Fruit fly (Drosophila melanogaster): ENCODE measurements around the gene Wnt6.

Gene Wnt6

dm6 chr2L:7387813-7388558 is 54.5 kb downstream of the Wnt6 start, which contains the start of the genes CG5149 and gudu:
TSS of gene CG5149 (minus strand) at chr2L:7388253.
TSS of gene gudu (plus strand) at chr2L:7388508.
- TF ChIP-seq Eip78C (GFP tag) (no peak), fd85E (GFP tag; optimal IDR thresholded peaks at IDR 0.05) (no peak), Sox14 (GFP tag; optimal IDR thresholded peaks at IDR 0.05) (peak; percentile 35), CG15336 (GFP tag; IDR thresholded peaks at IDR 0.05) (0 out of 2 replicates have a peak, but pooled peaks have one; percentile 7), Blimp-1 (GFP tag; optimal IDR thresholded peaks at IDR 0.05) (no peak), Ets96B (tag; optimal IDR thresholded peaks at IDR 0.05) (no peak), ss (GFP tag; optimal IDR thresholded peaks at IDR 0.05) (no peak), dac (GFP tag; optimal IDR thresholded peaks at IDR 0.05) (no peak), CG7368 (GFP tag; optimal IDR thresholded peaks at IDR 0.05) (no peak), svp (GFP tag) (peak; percentile 75), achi (GFP tag; optimal IDR thresholded peaks at IDR 0.05) (no peak), CG11294 (GFP tag; IDR thresholded peaks at IDR 0.05) (no peak), CG31627 (GFP tag; optimal IDR thresholded peaks at IDR 0.05) (no peak), Lpt (GFP tag; optimal IDR thresholded peaks at IDR 0.05) (no peak), Smox (GFP tag; optimal IDR thresholded peaks at IDR 0.05) (no peak), dsx (GFP tag; optimal IDR thresholded peaks at IDR 0.05; ENCODE audit: poor library complexity, severe bottlenecking) (no peak), vri (GFP tag; optimal IDR thresholded peaks at IDR 0.05) (no peak), acj6 (GFP tag; optimal IDR thresholded peaks at IDR 0.05) (no peak), topi (GFP tag; optimal IDR thresholded peaks at IDR 0.05) (peak; percentile 14), salr (GFP tag; optimal IDR thresholded peaks at IDR 0.05) (no peak), Met (GFP tag; optimal IDR thresholded peaks at IDR 0.05) (no peak), CG6854 (GFP tag; optimal IDR thresholded peaks at IDR 0.05) (no peak), CG3032 (tag; optimal IDR thresholded peaks at IDR 0.05) (peak; percentile 10), CG6163 (GFP tag; IDR thresholded peaks at IDR 0.05) (peak; percentile 65), CG3919 (GFP tag; optimal IDR thresholded peaks at IDR 0.05) (no peak), CG32006 (GFP tag; optimal IDR thresholded peaks at IDR 0.05) (no peak), esn (GFP tag; optimal IDR thresholded peaks at IDR 0.05) (no peak), CG9139 (GFP tag; optimal IDR thresholded peaks at IDR 0.05) (no peak), CG34406 (GFP tag; optimal IDR thresholded peaks at IDR 0.05) (no peak), CG8119 (GFP tag; IDR thresholded peaks at IDR 0.05) (0 out of 3 replicates have a peak, but pooled peaks have one; percentile 49), lz (GFP tag; optimal IDR thresholded peaks at IDR 0.05) (peak; percentile 4), Gug (GFP tag; IDR thresholded peaks at IDR 0.05) (no peak), Hr38 (GFP tag; optimal IDR thresholded peaks at IDR 0.05) (no peak), CG16779 (tag; optimal IDR thresholded peaks at IDR 0.05) (no peak), CG11902 (GFP tag; optimal IDR thresholded peaks at IDR 0.05) (no peak), fkh (GFP tag; optimal IDR thresholded peaks at IDR 0.05) (peak; percentile 88), CG1621 (tag; optimal IDR thresholded peaks at IDR 0.05) (no peak), CG11762 (GFP tag; optimal IDR thresholded peaks at IDR 0.05; ENCODE audit: insufficient read depth) (no peak)

- no peak for TF ChIP-seq fd59A (GFP tag; optimal IDR thresholded peaks at IDR 0.05)
- peak; percentile 22; the same call in 1 of the 3 replicates for TF ChIP-seq eg (GFP tag; IDR thresholded peaks at IDR 0.05)
- peak; percentile 20 for TF ChIP-seq Met (GFP tag; optimal IDR thresholded peaks at IDR 0.05)
- TF ChIP-seq topi (GFP tag; optimal IDR thresholded peaks at IDR 0.05), result peak; percentile 6
- peak; percentile 6 for TF ChIP-seq Ets96B (tag; optimal IDR thresholded peaks at IDR 0.05)
- no peak for TF ChIP-seq CG4318 (GFP tag; optimal IDR thresholded peaks at IDR 0.05)
- TF ChIP-seq CG6854 (GFP tag; optimal IDR thresholded peaks at IDR 0.05), result no peak
- no peak for TF ChIP-seq fkh (GFP tag; optimal IDR thresholded peaks at IDR 0.05)
- TF ChIP-seq CG10631 (GFP tag; optimal IDR thresholded peaks at IDR 0.05), result no peak
- no peak for TF ChIP-seq Sox15 (GFP tag; optimal IDR thresholded peaks at IDR 0.05)
- TF ChIP-seq CG31627 (GFP tag; optimal IDR thresholded peaks at IDR 0.05), result peak; percentile 13
- no peak for TF ChIP-seq net (GFP tag; optimal IDR thresholded peaks at IDR 0.05)
- TF ChIP-seq vri (GFP tag; optimal IDR thresholded peaks at IDR 0.05), result no peak
- TF ChIP-seq CG32006 (GFP tag; optimal IDR thresholded peaks at IDR 0.05), result peak; percentile 52
- TF ChIP-seq Eip75B (GFP tag; optimal IDR thresholded peaks at IDR 0.05), result no peak
- peak; percentile 54 for TF ChIP-seq CG34406 (GFP tag; optimal IDR thresholded peaks at IDR 0.05)
- TF ChIP-seq Smox (GFP tag; optimal IDR thresholded peaks at IDR 0.05), result peak; percentile 13
- no peak for TF ChIP-seq CG11294 (GFP tag; IDR thresholded peaks at IDR 0.05)
- TF ChIP-seq cyc (GFP tag; optimal IDR thresholded peaks at IDR 0.05), result peak; percentile 26
- no peak for TF ChIP-seq spab (GFP tag; optimal IDR thresholded peaks at IDR 0.05)
- TF ChIP-seq CG15336 (GFP tag; IDR thresholded peaks at IDR 0.05), result peak; percentile 66
- no peak for TF ChIP-seq CG11762 (GFP tag; optimal IDR thresholded peaks at IDR 0.05; ENCODE audit: insufficient read depth)
- peak; percentile 84 for TF ChIP-seq Eip78C (GFP tag)
- TF ChIP-seq CG9139 (GFP tag; optimal IDR thresholded peaks at IDR 0.05), result no peak
- no peak for TF ChIP-seq CG16779 (tag; optimal IDR thresholded peaks at IDR 0.05)
- TF ChIP-seq CG6792 (GFP tag; optimal IDR thresholded peaks at IDR 0.05), result peak; percentile 33
These were observed 62.3 kb downstream of the Wnt6 start for dm6 chr2L:7395813-7396212.
